Worm (Caenorhabditis elegans) whole organism, L2 larva: ENCODE results near the gene C16C8.22.

Experiments used
- C34F6.9 ChIP-seq: fragments of 150-350 bp; optimal IDR thresholded peaks from 2 replicates; lab custom pipeline; 2014; ENCODE audit warnings: missing biosample characterization, missing genetic modification characterization
- R02D3.7 ChIP-seq: fragments of 150-350 bp; optimal IDR thresholded peaks from 2 replicates; lab custom pipeline; 2014; ENCODE audit warnings: missing biosample characterization, missing genetic modification characterization
- Y55F3AM.14 ChIP-seq: fragments of 200-800 bp; sonication (Bioruptor generic); optimal IDR thresholded peaks from 2 replicates; lab custom pipeline; 2018; ENCODE audit warnings: mild to moderate bottlenecking, missing genetic modification characterization, missing compliant biosample characterization
- ZK546.5 ChIP-seq: sonication (generic microtip); optimal IDR thresholded peaks from 2 replicates; lab custom pipeline; 2017; ENCODE audit warnings: missing biosample characterization, missing genetic modification characterization
- aly-2 ChIP-seq: fragments of 150-350 bp; optimal IDR thresholded peaks from 2 replicates; lab custom pipeline; 2014; ENCODE audit warnings: missing biosample characterization, missing genetic modification characterization
- ama-1 ChIP-seq: fragments of 150-350 bp; optimal IDR thresholded peaks from 2 replicates; lab custom pipeline; 2018; ENCODE audit warnings: inconsistent platforms
- crh-2 ChIP-seq: sonication (generic microtip); optimal IDR thresholded peaks from 2 replicates; lab custom pipeline; 2017; ENCODE audit warnings: missing biosample characterization, missing genetic modification characterization
- dmd-4 ChIP-seq: sonication (generic microtip); optimal IDR thresholded peaks from 2 replicates; lab custom pipeline; 2017; ENCODE audit warnings: missing biosample characterization, missing genetic modification characterization
- egl-27 ChIP-seq: sonication (generic microtip); optimal IDR thresholded peaks from 3 replicates; lab custom pipeline; 2017; ENCODE audit warnings: missing biosample characterization, missing genetic modification reagents, missing genetic modification characterization
- elt-1 ChIP-seq: fragments of 150-350 bp; optimal IDR thresholded peaks from 2 replicates; lab custom pipeline; 2014; ENCODE audit warnings: missing biosample characterization, missing genetic modification characterization
- elt-3 ChIP-seq: sonication (generic microtip); optimal IDR thresholded peaks from 2 replicates; lab custom pipeline; 2017; ENCODE audit warnings: missing biosample characterization, missing genetic modification characterization
- fos-1 ChIP-seq: fragments of 150-350 bp; optimal IDR thresholded peaks from 2 replicates; lab custom pipeline; 2014; ENCODE audit warnings: missing biosample characterization, missing genetic modification characterization
- gmeb-1 ChIP-seq: fragments of 150-350 bp; optimal IDR thresholded peaks from 2 replicates; lab custom pipeline; 2014; ENCODE audit warnings: missing biosample characterization, missing genetic modification characterization
- lin-11 ChIP-seq: fragments of 150-350 bp; sonication (generic microtip); optimal IDR thresholded peaks from 2 replicates; lab custom pipeline; 2014; ENCODE audit warnings: missing biosample characterization, missing genetic modification characterization, inconsistent platforms, mixed read lengths
- lin-39 ChIP-seq: fragments of 150-350 bp; optimal IDR thresholded peaks from 2 replicates; lab custom pipeline; 2014; ENCODE audit warnings: missing biosample characterization, missing genetic modification reagents, missing genetic modification characterization
- lsy-2 ChIP-seq, 2 experiments: fragments of 150-350 bp in 1 of 2; sonication (generic microtip) in 1 of 2; optimal IDR thresholded peaks; 2 replicates each; lab custom pipeline; 2014 to 2017; ENCODE audit warnings: missing biosample characterization in 2 of 2, missing genetic modification characterization in 2 of 2
- mab-5 ChIP-seq: fragments of 150-350 bp; optimal IDR thresholded peaks from 2 replicates; lab custom pipeline; 2014; ENCODE audit warnings: missing biosample characterization, missing genetic modification characterization
- mbf-1 ChIP-seq: sonication (generic microtip); optimal IDR thresholded peaks from 2 replicates; lab custom pipeline; 2017; ENCODE audit warnings: missing biosample characterization, missing genetic modification characterization
- mdl-1 ChIP-seq, 2 experiments: fragments of 150-350 bp in 1 of 2; sonication (generic microtip) in 1 of 2; optimal IDR thresholded peaks; 2 replicates each; lab custom pipeline; 2017; ENCODE audit warnings: missing biosample characterization in 2 of 2, missing genetic modification characterization in 2 of 2
- nhr-12 ChIP-seq: fragments of 150-350 bp; optimal IDR thresholded peaks from 2 replicates; lab custom pipeline; 2014; ENCODE audit warnings: missing biosample characterization, missing genetic modification characterization
- nhr-129 ChIP-seq: fragments of 150-350 bp; optimal IDR thresholded peaks from 2 replicates; lab custom pipeline; 2014; ENCODE audit warnings: missing biosample characterization, missing genetic modification characterization
- nhr-21 ChIP-seq: fragments of 150-350 bp; optimal IDR thresholded peaks from 2 replicates; lab custom pipeline; 2014; ENCODE audit warnings: missing biosample characterization, missing genetic modification characterization
- nhr-23 ChIP-seq: fragments of 150-350 bp; optimal IDR thresholded peaks from 2 replicates; lab custom pipeline; 2014; ENCODE audit warnings: missing biosample characterization, missing genetic modification reagents, missing genetic modification characterization
- nhr-237 ChIP-seq: fragments of 150-350 bp; optimal IDR thresholded peaks from 2 replicates; lab custom pipeline; 2014; ENCODE audit warnings: missing biosample characterization, missing genetic modification characterization
- nhr-25 ChIP-seq: fragments of 150-350 bp; sonication (generic microtip); optimal IDR thresholded peaks from 3 replicates; lab custom pipeline; 2014; ENCODE audit warnings: missing biosample characterization, missing genetic modification characterization
- nhr-6 ChIP-seq: fragments of 150-350 bp; optimal IDR thresholded peaks from 2 replicates; lab custom pipeline; 2014; ENCODE audit warnings: missing biosample characterization, missing genetic modification characterization
- nhr-77 ChIP-seq: fragments of 150-350 bp; optimal IDR thresholded peaks from 2 replicates; lab custom pipeline; 2014; ENCODE audit warnings: missing biosample characterization, missing genetic modification characterization
- peb-1 ChIP-seq: fragments of 150-350 bp; optimal IDR thresholded peaks from 2 replicates; lab custom pipeline; 2014; ENCODE audit warnings: missing biosample characterization, missing genetic modification characterization
- sem-4 ChIP-seq: fragments of 150-350 bp; optimal IDR thresholded peaks from 2 replicates; lab custom pipeline; 2014; ENCODE audit warnings: missing biosample characterization, missing genetic modification reagents, missing genetic modification characterization
- skn-1 ChIP-seq: sonication (generic microtip); optimal IDR thresholded peaks from 2 replicates; lab custom pipeline; 2017; ENCODE audit warnings: missing biosample characterization, missing genetic modification characterization
- snpc-4 ChIP-seq: fragments of 150-350 bp; optimal IDR thresholded peaks from 2 replicates; lab custom pipeline; 2014; ENCODE audit warnings: missing biosample characterization, missing genetic modification characterization
- unc-39 ChIP-seq: fragments of 150-350 bp; optimal IDR thresholded peaks from 2 replicates; lab custom pipeline; 2014; ENCODE audit warnings: missing biosample characterization, missing genetic modification characterization
- unc-55 ChIP-seq: fragments of 150-350 bp; sonication (generic microtip); optimal IDR thresholded peaks from 3 replicates; lab custom pipeline; 2014; ENCODE audit warnings: missing biosample characterization, missing genetic modification reagents, missing genetic modification characterization
- unc-62 ChIP-seq: fragments of 150-350 bp; optimal IDR thresholded peaks from 2 replicates; lab custom pipeline; 2014; ENCODE audit warnings: missing biosample characterization, missing genetic modification reagents, missing genetic modification characterization
- zag-1 ChIP-seq: fragments of 150-350 bp; optimal IDR thresholded peaks from 2 replicates; lab custom pipeline; 2014; ENCODE audit warnings: missing biosample characterization, missing genetic modification characterization
- ztf-1 ChIP-seq: fragments of 200-800 bp; sonication (Bioruptor generic); conservative IDR thresholded peaks from 2 replicates; pipeline ENCODE4 v1.3.6; 2022; ENCODE audit warnings: missing genetic modification characterization, missing compliant biosample characterization
- ztf-11 ChIP-seq: sonication (generic microtip); optimal IDR thresholded peaks from 2 replicates; lab custom pipeline; 2017; ENCODE audit warnings: missing biosample characterization, missing genetic modification characterization
- ztf-4 ChIP-seq: fragments of 150-350 bp; optimal IDR thresholded peaks from 2 replicates; lab custom pipeline; 2014; ENCODE audit warnings: missing biosample characterization, missing genetic modification characterization

Gene C16C8.22

ce11 chrII:3447906-3448305 is 4.9 kb upstream of the C16C8.22 start, which contains the start of gene C16C8.21:
TSS of gene C16C8.21 (plus strand) at chrII:3448206.
- TF ChIP-seq gmeb-1 (tag; lab: Kevin White, UChicago) (no peak), mbf-1 (tag; lab: Kevin White, UChicago) (no peak), egl-27 (no peak), ztf-1 (no peak), C34F6.9 (tag; lab: Kevin White, UChicago) (no peak), ama-1 (lab: Kevin White, UChicago) (no peak), elt-3 (no peak), nhr-6 (tag; lab: Kevin White, UChicago) (no peak), nhr-237 (tag; lab: Kevin White, UChicago) (no peak), dmd-4 (no peak), nhr-77 (no peak), peb-1 (tag; lab: Kevin White, UChicago) (no peak), fos-1 (tag; lab: Kevin White, UChicago) (no peak), lsy-2 (tag; optimal IDR thresholded peaks at IDR 0.05; lab: Kevin White, UChicago) (no peak), nhr-25 (no peak), nhr-23 (tag; lab: Kevin White, UChicago) (no peak)
- TF ChIP-seq, all 48 proteins: peak for 0

- TF ChIP-seq nhr-12 (tag; lab: Kevin White, UChicago) (no peak), nhr-77 (no peak), mbf-1 (tag; lab: Kevin White, UChicago) (no peak), unc-62 (GFP tag; lab: Kevin White, UChicago) (no peak), nhr-129 (tag; lab: Kevin White, UChicago) (no peak), C34F6.9 (tag; lab: Kevin White, UChicago) (no peak), zag-1 (tag; lab: Kevin White, UChicago) (no peak), unc-39 (tag; lab: Kevin White, UChicago) (no peak), R02D3.7 (tag; lab: Kevin White, UChicago) (no peak), nhr-25 (no peak), aly-2 (tag; lab: Kevin White, UChicago) (no peak), nhr-23 (tag; lab: Kevin White, UChicago) (no peak), nhr-6 (tag; lab: Kevin White, UChicago) (no peak), lin-39 (tag; lab: Kevin White, UChicago) (no peak), ztf-4 (tag; lab: Kevin White, UChicago) (no peak), ztf-1 (no peak), fos-1 (tag; lab: Kevin White, UChicago) (no peak)
Measured at ce11 chrII:3446647-3447046, 3.6 kb upstream of the C16C8.22 start, which contains the start of the genes C16C8.20 and gldi-6. TSS of gene C16C8.20 (plus strand) at chrII:3446947. TSS of gene gldi-6 (plus strand) at chrII:3446947.

- no peak for TF ChIP-seq nhr-12 (tag; lab: Kevin White, UChicago)
- no peak for TF ChIP-seq mab-5 (tag; lab: Kevin White, UChicago)
- no peak for TF ChIP-seq nhr-25
- TF ChIP-seq zag-1 (tag; lab: Kevin White, UChicago): no peak
- TF ChIP-seq sem-4 (tag; lab: Kevin White, UChicago): no peak
- TF ChIP-seq nhr-6 (tag; lab: Kevin White, UChicago): no peak
- TF ChIP-seq skn-1 (tag; lab: Kevin White, UChicago): no peak
- TF ChIP-seq nhr-21 (tag; lab: Kevin White, UChicago): no peak
- TF ChIP-seq, all 48 proteins: peak for 0
Measured at ce11 chrII:3445285-3445806, 2.3 kb upstream of the C16C8.22 start, which contains the start of the genes C16C8.5 and C16C8.16. TSS of gene C16C8.5 (minus strand) at chrII:3445385. TSS of gene C16C8.16 (plus strand) at chrII:3445756.

ce11 chrII:3444280-3444679 is 1.2 kb upstream of the C16C8.22 start, which contains the start of gene C16C8.4:
TSS of gene C16C8.4 (minus strand) at chrII:3444380.
- TF ChIP-seq mdl-1 (tag; optimal IDR thresholded peaks at IDR 0.05; lab: Kevin White, UChicago): no peak
- TF ChIP-seq aly-2 (tag; lab: Kevin White, UChicago): no peak
- no peak for TF ChIP-seq crh-2 (tag; lab: Kevin White, UChicago)
- TF ChIP-seq lin-11 (tag; lab: Kevin White, UChicago): no peak
- TF ChIP-seq skn-1 (tag; lab: Kevin White, UChicago): no peak
- TF ChIP-seq egl-27: no peak
- no peak for TF ChIP-seq elt-1 (tag; lab: Kevin White, UChicago)
- no peak for TF ChIP-seq ama-1 (lab: Kevin White, UChicago)
- no peak for TF ChIP-seq R02D3.7 (tag; lab: Kevin White, UChicago)
- TF ChIP-seq nhr-12 (tag; lab: Kevin White, UChicago): no peak
- no peak for TF ChIP-seq nhr-25
- no peak for TF ChIP-seq Y55F3AM.14 (GFP tag; lab: Kevin White, UChicago)
- no peak for TF ChIP-seq ZK546.5
- TF ChIP-seq snpc-4 (tag; lab: Kevin White, UChicago): no peak
- no peak for TF ChIP-seq zag-1 (tag; lab: Kevin White, UChicago)
- no peak for TF ChIP-seq ztf-11 (tag; lab: Kevin White, UChicago)
- no peak for TF ChIP-seq unc-55 (GFP tag; lab: Kevin White, UChicago)
